Worm (Caenorhabditis elegans): ENCODE measurements around the gene flr-1.
A peak's percentile ranks its signal among the peaks of the same experiment; 100 is the strongest.

Gene flr-1

ce11 chrX:13417479-13417878 lies 38.9 kb downstream of the flr-1 start:
- TF ChIP-seq egl-27 (tag; optimal IDR thresholded peaks at IDR 0.05) (no peak), pqm-1 (tag; optimal IDR thresholded peaks at IDR 0.05) (no peak), ceh-9 (tag; optimal IDR thresholded peaks at IDR 0.05) (no peak), mml-1 (tag; optimal IDR thresholded peaks at IDR 0.05) (no peak), unc-62 (GFP tag; optimal IDR thresholded peaks at IDR 0.05) (no peak)

- TF ChIP-seq pqm-1 (tag; optimal IDR thresholded peaks at IDR 0.05) = peak; percentile 95
- TF ChIP-seq nhr-77 (tag; optimal IDR thresholded peaks at IDR 0.05) = no peak
- TF ChIP-seq elt-2 (tag; optimal IDR thresholded peaks at IDR 0.05) = peak; percentile 94
- TF ChIP-seq fkh-10 (GFP tag; optimal IDR thresholded peaks at IDR 0.05) = no peak
- peak; percentile 64 for TF ChIP-seq pha-4 (tag; optimal IDR thresholded peaks at IDR 0.05)
- no peak for TF ChIP-seq egl-27 (tag; optimal IDR thresholded peaks at IDR 0.05)
- TF ChIP-seq jun-1 (tag; optimal IDR thresholded peaks at IDR 0.05) = peak; percentile 31
- TF ChIP-seq ceh-82 (tag; optimal IDR thresholded peaks at IDR 0.05) = no peak
These were observed 40.6 kb downstream of the flr-1 start, which contains the start of gene C29F7.2 for ce11 chrX:13415722-13416121. Gene C29F7.2, plus strand, starts transcription at chrX:13416078.

- no peak for TF ChIP-seq snpc-4 (tag; optimal IDR thresholded peaks at IDR 0.05)
- TF ChIP-seq lin-39 (tag; optimal IDR thresholded peaks at IDR 0.05) = peak; percentile 41
- peak; percentile 67 for TF ChIP-seq hmg-11 (tag; optimal IDR thresholded peaks at IDR 0.05)
- TF ChIP-seq aly-2 (tag; optimal IDR thresholded peaks at IDR 0.05) = no peak
- peak; percentile 6 for TF ChIP-seq nhr-23 (tag; optimal IDR thresholded peaks at IDR 0.05)
- TF ChIP-seq elt-2 (tag; optimal IDR thresholded peaks at IDR 0.05) = peak; percentile 43
- TF ChIP-seq pha-4 (tag; optimal IDR thresholded peaks at IDR 0.05) = peak; percentile 69
- TF ChIP-seq ztf-11 (tag; optimal IDR thresholded peaks at IDR 0.05) = no peak
- TF ChIP-seq skn-1 (tag; optimal IDR thresholded peaks at IDR 0.05) = no peak
- TF ChIP-seq fkh-2 (tag; optimal IDR thresholded peaks at IDR 0.05) = no peak
- no peak for TF ChIP-seq mml-1 (tag; optimal IDR thresholded peaks at IDR 0.05)
- TF ChIP-seq ZK546.5 (tag; optimal IDR thresholded peaks at IDR 0.05) = no peak
- TF ChIP-seq egl-5 (tag; optimal IDR thresholded peaks at IDR 0.05) = no peak
- no peak for TF ChIP-seq ceh-82 (tag; optimal IDR thresholded peaks at IDR 0.05)
- TF ChIP-seq zag-1 (tag; optimal IDR thresholded peaks at IDR 0.05) = no peak
- no peak for TF ChIP-seq nhr-76 (tag; optimal IDR thresholded peaks at IDR 0.05)
- no peak for TF ChIP-seq nhr-12 (tag; optimal IDR thresholded peaks at IDR 0.05)
- TF ChIP-seq lin-15B (tag; optimal IDR thresholded peaks at IDR 0.05) = no peak
- no peak for TF ChIP-seq tbx-2 (tag; optimal IDR thresholded peaks at IDR 0.05)
- no peak for TF ChIP-seq ceh-16 (tag; optimal IDR thresholded peaks at IDR 0.05)
- no peak for TF ChIP-seq eor-1 (tag; optimal IDR thresholded peaks at IDR 0.05)
- no peak for TF ChIP-seq ztf-4 (tag; optimal IDR thresholded peaks at IDR 0.05)
- TF ChIP-seq nhr-43 (tag; optimal IDR thresholded peaks at IDR 0.05; ENCODE audit: poor library complexity, severe bottlenecking) = no peak
- no peak for TF ChIP-seq nhr-237 (tag; optimal IDR thresholded peaks at IDR 0.05)
- no peak for TF ChIP-seq nhr-11 (tag; optimal IDR thresholded peaks at IDR 0.05)
- no peak for TF ChIP-seq fkh-10 (GFP tag; optimal IDR thresholded peaks at IDR 0.05)
- TF ChIP-seq elt-3 (tag; optimal IDR thresholded peaks at IDR 0.05) = no peak
- peak; percentile 41 for TF ChIP-seq pqm-1 (tag; optimal IDR thresholded peaks at IDR 0.05)
- no peak for TF ChIP-seq ceh-28 (tag; optimal IDR thresholded peaks at IDR 0.05)
These were observed 41.4 kb downstream of the flr-1 start for ce11 chrX:13414974-13415373.

- TF ChIP-seq elt-2 (tag; optimal IDR thresholded peaks at IDR 0.05) = peak; percentile 70
- TF ChIP-seq nhr-77 (tag; optimal IDR thresholded peaks at IDR 0.05) = no peak
These were observed 44.0 kb downstream of the flr-1 start for ce11 chrX:13412307-13412706.

ce11 chrX:13411306-13411705 lies 45.0 kb downstream of the flr-1 start:
- TF ChIP-seq egl-27 (tag; optimal IDR thresholded peaks at IDR 0.05) (no peak), nhr-28 (tag; optimal IDR thresholded peaks at IDR 0.05) (no peak), nhr-237 (tag; optimal IDR thresholded peaks at IDR 0.05) (no peak), elt-2 (tag; optimal IDR thresholded peaks at IDR 0.05) (peak; percentile 4), mdl-1 (tag; optimal IDR thresholded peaks at IDR 0.05) (no peak), nhr-11 (tag; optimal IDR thresholded peaks at IDR 0.05) (no peak)

Data from whole organism, L3 larva.